Fruit fly (Drosophila melanogaster) whole organism: ENCODE results near the gene Appl.

Source experiments
- CG8478 ChIP-seq: fragments of >200 bp; optimal IDR thresholded peaks from 2 replicates; lab custom pipeline; 2018; ENCODE audit warnings: inconsistent platforms
- Dll ChIP-seq: fragments of >200 bp; optimal IDR thresholded peaks from 2 replicates; lab custom pipeline; 2017
- psq ChIP-seq: fragments of >200 bp; optimal IDR thresholded peaks from 2 replicates; lab custom pipeline; 2017
- usp ChIP-seq: fragments of >200 bp; optimal IDR thresholded peaks from 2 replicates; lab custom pipeline; 2017; ENCODE audit warnings: missing biosample characterization, missing genetic modification characterization, mixed read lengths

- no peak for TF ChIP-seq psq (lab: Kevin White, UChicago)
- no peak for TF ChIP-seq usp
- no peak for TF ChIP-seq CG8478 (lab: Kevin White, UChicago)
- TF ChIP-seq Dll (lab: Kevin White, UChicago): no peak
Measured at dm6 chrX:496326-496725, 34.0 kb upstream of the Appl start, which contains the start of gene svr.
